Fruit fly (Drosophila melanogaster): ENCODE results near the gene CG43290.
A peak's percentile ranks its signal among the peaks of the same experiment; 100 is the strongest.

The CG43290 gene

DNA sequence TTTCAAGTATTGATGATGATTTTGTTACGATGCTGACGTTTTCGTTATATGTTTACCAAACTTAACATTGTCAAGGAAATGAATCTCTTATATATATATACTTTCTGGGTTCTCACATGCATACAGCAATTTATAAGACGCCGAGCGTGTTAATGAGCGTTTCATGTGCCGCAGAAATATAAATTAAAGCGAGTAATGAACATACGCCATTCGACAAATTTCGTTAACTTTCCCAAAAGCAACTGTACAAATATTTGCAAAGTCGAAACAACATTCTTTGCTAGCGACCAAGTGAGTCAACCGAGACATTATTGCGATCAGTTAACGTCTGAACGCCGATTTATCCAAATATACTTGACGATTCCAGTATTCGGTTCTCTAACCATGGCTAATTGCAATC lies 4.6 kb downstream of the CG43290 start, which contains the start of gene CG31496:
CG31496 (plus strand) TSS at position 301 of the 400 bp plus-strand sequence.
- TF ChIP-seq Hr83 (GFP tag; optimal IDR thresholded peaks at IDR 0.05; ENCODE audit: poor library complexity, severe bottlenecking) = no peak
- TF ChIP-seq sv (GFP tag; optimal IDR thresholded peaks at IDR 0.05) = no peak
- TF ChIP-seq N (GFP tag; optimal IDR thresholded peaks at IDR 0.05) = no peak
- no peak for TF ChIP-seq CrebA (GFP tag; optimal IDR thresholded peaks at IDR 0.05; ENCODE audit: borderline replicate concordance)
- no peak for TF ChIP-seq br (GFP tag; optimal IDR thresholded peaks at IDR 0.05)
- TF ChIP-seq lola (GFP tag; optimal IDR thresholded peaks at IDR 0.05) = no peak
- no peak for TF ChIP-seq brk (GFP tag; optimal IDR thresholded peaks at IDR 0.05)

DNA sequence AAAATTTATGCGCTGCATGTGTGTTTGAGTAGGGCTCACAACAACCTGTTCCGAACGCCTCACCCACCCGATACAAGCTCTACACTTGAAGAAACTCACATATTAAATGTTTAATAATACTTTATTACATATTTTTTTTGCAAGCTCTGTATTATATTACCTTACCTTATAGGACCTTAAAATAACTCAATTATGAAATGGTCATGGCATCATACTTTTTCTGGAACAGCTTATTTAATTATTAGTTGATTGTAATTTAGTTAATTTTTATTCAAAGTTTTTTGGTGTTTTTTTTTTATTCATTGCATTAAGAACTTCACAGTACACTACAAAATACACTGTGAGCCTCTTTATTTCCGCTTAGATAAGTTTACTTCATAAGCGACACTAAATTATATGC lies 12.9 kb downstream of the CG43290 start:
- TF ChIP-seq h (GFP tag; optimal IDR thresholded peaks at IDR 0.05) = peak; percentile 30
- TF ChIP-seq tai (GFP tag; optimal IDR thresholded peaks at IDR 0.05) = no peak
- peak; percentile 28 for TF ChIP-seq Sp1 (GFP tag; optimal IDR thresholded peaks at IDR 0.05)
- peak; percentile 37 for TF ChIP-seq fru (GFP tag; optimal IDR thresholded peaks at IDR 0.05)
- no peak for TF ChIP-seq Vsx2 (GFP tag; optimal IDR thresholded peaks at IDR 0.05; ENCODE audit: partially characterized antibody)
- TF ChIP-seq woc (GFP tag; optimal IDR thresholded peaks at IDR 0.05) = peak; percentile 29
- no peak for TF ChIP-seq sv (GFP tag; optimal IDR thresholded peaks at IDR 0.05)
- peak; percentile 12 for TF ChIP-seq psq (GFP tag; optimal IDR thresholded peaks at IDR 0.05)
- TF ChIP-seq OdsH (GFP tag; optimal IDR thresholded peaks at IDR 0.05) = peak; percentile 34
- TF ChIP-seq foxo (GFP tag; optimal IDR thresholded peaks at IDR 0.05) = peak in 1 of 2 experiments; percentile 29
- peak; percentile 41 for TF ChIP-seq rgr (GFP tag; optimal IDR thresholded peaks at IDR 0.05)
- TF ChIP-seq HLH106 (tag; optimal IDR thresholded peaks at IDR 0.05) = peak; percentile 34
- no peak for TF ChIP-seq Dfd (GFP tag; optimal IDR thresholded peaks at IDR 0.05)

DNA sequence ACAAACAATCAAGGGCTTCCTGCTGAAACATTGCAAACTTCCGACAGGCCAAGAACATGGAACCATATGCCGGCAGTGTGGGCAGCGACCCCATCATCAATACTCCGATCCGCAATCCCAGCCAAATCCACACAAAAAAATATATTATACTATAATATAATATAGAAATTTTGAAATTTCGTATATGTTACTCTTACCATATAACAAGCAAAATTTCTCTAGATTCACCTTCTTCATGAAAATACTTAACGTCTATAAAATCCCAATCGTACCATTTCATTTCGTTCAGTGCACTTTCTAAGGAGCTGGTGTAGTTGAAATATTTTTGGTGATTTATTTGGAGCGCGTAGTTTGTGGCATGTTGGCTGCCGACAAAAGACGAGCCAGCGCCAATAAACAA lies 14.7 kb downstream of the CG43290 start:
- TF ChIP-seq Sp1 (GFP tag; optimal IDR thresholded peaks at IDR 0.05) (peak; percentile 5), Rel (GFP tag; optimal IDR thresholded peaks at IDR 0.05) (no peak), Rel (tag; optimal IDR thresholded peaks at IDR 0.05) (no peak), br (GFP tag; optimal IDR thresholded peaks at IDR 0.05) (no peak), foxo (GFP tag; optimal IDR thresholded peaks at IDR 0.05) (peak in 1 of 2 experiments; percentile 33), OdsH (GFP tag; optimal IDR thresholded peaks at IDR 0.05) (peak; percentile 38), HLH106 (tag; optimal IDR thresholded peaks at IDR 0.05) (peak; percentile 33), h (GFP tag; optimal IDR thresholded peaks at IDR 0.05) (peak; percentile 24), usp (GFP tag; optimal IDR thresholded peaks at IDR 0.05) (no peak)

DNA sequence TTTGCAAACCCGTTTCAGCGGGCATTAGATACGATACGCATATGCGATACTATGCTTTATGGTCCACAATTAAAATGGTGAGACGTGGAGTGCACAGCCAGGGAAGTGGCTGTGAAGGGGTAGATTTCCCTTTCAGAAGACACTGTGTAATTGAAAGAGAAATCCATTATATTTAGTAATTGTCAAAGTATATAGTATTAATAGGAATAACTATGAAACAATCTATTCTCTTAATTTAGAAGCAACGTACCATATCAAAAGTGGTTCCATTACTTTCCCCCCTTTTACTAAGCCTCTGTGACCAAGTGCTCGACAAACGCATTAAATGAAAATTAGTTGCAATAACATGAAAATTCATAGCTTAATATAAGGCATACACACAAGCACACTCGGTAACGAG lies 18.7 kb downstream of the CG43290 start:
- TF ChIP-seq jim (GFP tag; optimal IDR thresholded peaks at IDR 0.05) (no peak), Sp1 (GFP tag; optimal IDR thresholded peaks at IDR 0.05) (no peak), dl (GFP tag; optimal IDR thresholded peaks at IDR 0.05; ENCODE audit: insufficient read depth in 1 of 2, partially characterized antibody in 2 of 2) (no peak), Abd-B (GFP tag; optimal IDR thresholded peaks at IDR 0.05) (no peak), sv (GFP tag; optimal IDR thresholded peaks at IDR 0.05) (no peak), Dfd (GFP tag; optimal IDR thresholded peaks at IDR 0.05) (no peak), Myc (optimal IDR thresholded peaks at IDR 0.05) (no peak), br (GFP tag; optimal IDR thresholded peaks at IDR 0.05) (no peak), rgr (GFP tag; optimal IDR thresholded peaks at IDR 0.05) (no peak), Vsx2 (GFP tag; optimal IDR thresholded peaks at IDR 0.05; ENCODE audit: partially characterized antibody) (no peak), h (GFP tag; optimal IDR thresholded peaks at IDR 0.05) (no peak), Hnf4 (GFP tag; optimal IDR thresholded peaks at IDR 0.05) (no peak), foxo (GFP tag; optimal IDR thresholded peaks at IDR 0.05) (no peak), GATAd (GFP tag; optimal IDR thresholded peaks at IDR 0.05) (no peak)

DNA sequence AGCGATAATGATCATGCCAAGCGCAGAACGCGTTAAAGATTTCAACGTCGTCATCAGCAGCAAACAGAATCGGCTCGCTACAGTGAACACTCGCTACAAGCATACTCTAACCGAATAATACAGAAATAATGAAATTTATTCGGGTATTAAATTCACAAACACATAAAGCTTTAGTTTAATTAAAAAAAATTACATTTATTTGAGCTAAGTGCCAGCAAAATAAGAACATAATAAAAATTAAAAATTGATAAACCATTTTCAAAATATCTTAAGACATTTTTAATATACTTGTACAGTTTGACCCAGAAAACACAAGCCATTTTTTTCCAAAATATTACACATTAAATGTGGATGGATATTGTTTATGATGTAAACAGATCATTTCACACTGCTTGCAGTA lies 23.2 kb downstream of the CG43290 start:
- TF ChIP-seq CG9705 (GFP tag; optimal IDR thresholded peaks at IDR 0.05) (no peak), Dif (GFP tag; optimal IDR thresholded peaks at IDR 0.05; ENCODE audit: partially characterized antibody) (no peak), Sp1 (GFP tag; optimal IDR thresholded peaks at IDR 0.05) (peak; percentile 32), dmrt93B (GFP tag; optimal IDR thresholded peaks at IDR 0.05) (peak; percentile 22), psq (GFP tag; optimal IDR thresholded peaks at IDR 0.05) (peak; percentile 57), OdsH (GFP tag; optimal IDR thresholded peaks at IDR 0.05) (peak; percentile 44), h (GFP tag; optimal IDR thresholded peaks at IDR 0.05) (peak; percentile 10), ey (GFP tag; optimal IDR thresholded peaks at IDR 0.05) (peak; percentile 22), HLH106 (tag; optimal IDR thresholded peaks at IDR 0.05) (peak; percentile 42), sv (GFP tag; optimal IDR thresholded peaks at IDR 0.05) (no peak), woc (GFP tag; optimal IDR thresholded peaks at IDR 0.05) (peak; percentile 25), rgr (GFP tag; optimal IDR thresholded peaks at IDR 0.05) (no peak)
